Worm (Caenorhabditis elegans) whole organism, L2 larva: ENCODE measurements around the gene T09A5.14.

Source experiments
- R02D3.7 ChIP-seq: fragments of 150-350 bp; optimal IDR thresholded peaks from 2 replicates; lab custom pipeline; 2014; ENCODE audit warnings: missing biosample characterization, missing genetic modification characterization
- Y55F3AM.14 ChIP-seq: fragments of 200-800 bp; sonication (Bioruptor generic); optimal IDR thresholded peaks from 2 replicates; lab custom pipeline; 2018; ENCODE audit warnings: mild to moderate bottlenecking, missing genetic modification characterization, missing compliant biosample characterization
- alr-1 ChIP-seq: fragments of 150-350 bp; optimal IDR thresholded peaks from 2 replicates; lab custom pipeline; 2014; ENCODE audit warnings: missing biosample characterization, missing genetic modification characterization
- lin-11 ChIP-seq: fragments of 150-350 bp; sonication (generic microtip); optimal IDR thresholded peaks from 2 replicates; lab custom pipeline; 2014; ENCODE audit warnings: missing biosample characterization, missing genetic modification characterization, inconsistent platforms, mixed read lengths
- nhr-25 ChIP-seq: fragments of 150-350 bp; sonication (generic microtip); optimal IDR thresholded peaks from 3 replicates; lab custom pipeline; 2014; ENCODE audit warnings: missing biosample characterization, missing genetic modification characterization
- snpc-4 ChIP-seq: fragments of 150-350 bp; optimal IDR thresholded peaks from 2 replicates; lab custom pipeline; 2014; ENCODE audit warnings: missing biosample characterization, missing genetic modification characterization
- ztf-11 ChIP-seq: sonication (generic microtip); optimal IDR thresholded peaks from 2 replicates; lab custom pipeline; 2017; ENCODE audit warnings: missing biosample characterization, missing genetic modification characterization
- ztf-4 ChIP-seq: fragments of 150-350 bp; optimal IDR thresholded peaks from 2 replicates; lab custom pipeline; 2014; ENCODE audit warnings: missing biosample characterization, missing genetic modification characterization

ce11 chrII:7849697-7850096, 17.5 kb downstream of the T09A5.14 start, which contains the start of gene acr-7:
- no peak for TF ChIP-seq nhr-25 (tag; lab: Kevin White, UChicago)
- no peak for TF ChIP-seq alr-1
- TF ChIP-seq ztf-4 (tag; lab: Kevin White, UChicago), result no peak
- TF ChIP-seq R02D3.7 (tag; lab: Kevin White, UChicago), result no peak
- TF ChIP-seq snpc-4 (tag; lab: Kevin White, UChicago), result no peak
- no peak for TF ChIP-seq lin-11 (tag; lab: Kevin White, UChicago)
- no peak for TF ChIP-seq Y55F3AM.14 (GFP tag; lab: Kevin White, UChicago)
- no peak for TF ChIP-seq ztf-11 (tag; lab: Kevin White, UChicago)
